Worm (Caenorhabditis elegans): Measurements from ENCODE around the gene C35B1.9.
"Not testable (repeated sequence)": the region's sequence is repeated elsewhere in the genome, so short reads cannot be mapped to it uniquely, and the experiment has no call there.

The C35B1.9 gene

ce11 chrIV:4080846-4081245, at the start of gene C35B1.9, which contains the start of gene C35B1.3:
Gene C35B1.9, minus strand, starts transcription at chrIV:4080946.
Gene C35B1.3, plus strand, starts transcription at chrIV:4081151.
- no peak for TF ChIP-seq fkh-2 (tag; optimal IDR thresholded peaks at IDR 0.05)
- TF ChIP-seq nhr-12 (tag; optimal IDR thresholded peaks at IDR 0.05) = no peak
- TF ChIP-seq elt-3 (tag; optimal IDR thresholded peaks at IDR 0.05) = no peak
- no peak for TF ChIP-seq hmg-11 (tag; optimal IDR thresholded peaks at IDR 0.05)
- TF ChIP-seq ZK546.5 (tag; optimal IDR thresholded peaks at IDR 0.05) = no peak
- no peak for TF ChIP-seq nhr-25 (tag; optimal IDR thresholded peaks at IDR 0.05)
- TF ChIP-seq ama-1 (optimal IDR thresholded peaks at IDR 0.05) = no peak
- no peak for TF ChIP-seq tbx-2 (tag; optimal IDR thresholded peaks at IDR 0.05)
- TF ChIP-seq lsy-12 (tag; optimal IDR thresholded peaks at IDR 0.05) = no peak
- no peak for TF ChIP-seq unc-62 (GFP tag; optimal IDR thresholded peaks at IDR 0.05)
- no peak for TF ChIP-seq egl-27 (tag; optimal IDR thresholded peaks at IDR 0.05)
- TF ChIP-seq nfya-1 (tag; optimal IDR thresholded peaks at IDR 0.05; ENCODE audit: insufficient read depth) = no peak
- TF ChIP-seq pqm-1 (tag; optimal IDR thresholded peaks at IDR 0.05) = no peak
- TF ChIP-seq nhr-237 (tag; optimal IDR thresholded peaks at IDR 0.05) = no peak
- no peak for TF ChIP-seq skn-1 (tag; optimal IDR thresholded peaks at IDR 0.05)
- no peak for TF ChIP-seq ztf-4 (tag; optimal IDR thresholded peaks at IDR 0.05)

- not testable (repeated sequence) for TF ChIP-seq fkh-10 (GFP tag; optimal IDR thresholded peaks at IDR 0.05); lsy-12 (tag; optimal IDR thresholded peaks at IDR 0.05); hmg-11 (tag; optimal IDR thresholded peaks at IDR 0.05)
These were observed 44.9 kb upstream of the C35B1.9 start, which contains the start of gene F49F1.7 for ce11 chrIV:4125657-4126056. Gene F49F1.7, minus strand, starts transcription at chrIV:4125757.

- TF ChIP-seq elt-2 (tag; optimal IDR thresholded peaks at IDR 0.05) (peak; percentile 69), fkh-10 (GFP tag; optimal IDR thresholded peaks at IDR 0.05) (no peak)
These were observed 42.3 kb upstream of the C35B1.9 start, which contains the start of gene mul-1 for ce11 chrIV:4123083-4123482. Gene mul-1, minus strand, starts transcription at chrIV:4123166.

- TF ChIP-seq pqm-1 (tag; optimal IDR thresholded peaks at IDR 0.05) (peak; percentile 31), skn-1 (tag; optimal IDR thresholded peaks at IDR 0.05) (no peak), egl-27 (tag; optimal IDR thresholded peaks at IDR 0.05) (no peak), zag-1 (tag; optimal IDR thresholded peaks at IDR 0.05) (no peak), jun-1 (tag; optimal IDR thresholded peaks at IDR 0.05) (no peak), elt-2 (tag; optimal IDR thresholded peaks at IDR 0.05) (peak; percentile 77)
These were observed 40.3 kb upstream of the C35B1.9 start for ce11 chrIV:4121055-4121454.

- no peak for TF ChIP-seq skn-1 (tag; optimal IDR thresholded peaks at IDR 0.05)
- peak; percentile 63 for TF ChIP-seq elt-2 (tag; optimal IDR thresholded peaks at IDR 0.05)
These were observed 39.5 kb upstream of the C35B1.9 start, which contains the start of gene F49F1.5 for ce11 chrIV:4120263-4120662. Gene F49F1.5, minus strand, starts transcription at chrIV:4120415.

ce11 chrIV:4117432-4117831, 36.7 kb upstream of the C35B1.9 start, which contains the start of gene drd-50:
Gene drd-50, plus strand, starts transcription at chrIV:4117732.
- no peak for TF ChIP-seq nfya-1 (tag; optimal IDR thresholded peaks at IDR 0.05; ENCODE audit: insufficient read depth)
- peak; percentile 65 for TF ChIP-seq elt-2 (tag; optimal IDR thresholded peaks at IDR 0.05)
- no peak for TF ChIP-seq unc-62 (GFP tag; optimal IDR thresholded peaks at IDR 0.05)

- TF ChIP-seq elt-3 (tag; optimal IDR thresholded peaks at IDR 0.05) (no peak), nhr-11 (tag; optimal IDR thresholded peaks at IDR 0.05) (no peak), nhr-76 (tag; optimal IDR thresholded peaks at IDR 0.05) (no peak), ceh-28 (tag; optimal IDR thresholded peaks at IDR 0.05) (no peak), nhr-12 (tag; optimal IDR thresholded peaks at IDR 0.05) (no peak), ceh-82 (tag; optimal IDR thresholded peaks at IDR 0.05) (no peak), ceh-16 (tag; optimal IDR thresholded peaks at IDR 0.05) (no peak), tbx-2 (tag; optimal IDR thresholded peaks at IDR 0.05) (no peak), pha-4 (tag; optimal IDR thresholded peaks at IDR 0.05) (no peak), snpc-4 (tag; optimal IDR thresholded peaks at IDR 0.05) (no peak), ztf-11 (tag; optimal IDR thresholded peaks at IDR 0.05) (no peak), nhr-77 (tag; optimal IDR thresholded peaks at IDR 0.05) (no peak), R02D3.7 (tag; optimal IDR thresholded peaks at IDR 0.05) (no peak), nhr-237 (tag; optimal IDR thresholded peaks at IDR 0.05) (no peak), unc-39 (tag; optimal IDR thresholded peaks at IDR 0.05) (no peak), hmg-11 (tag; optimal IDR thresholded peaks at IDR 0.05) (no peak), nfya-1 (tag; optimal IDR thresholded peaks at IDR 0.05; ENCODE audit: insufficient read depth) (no peak), jun-1 (tag; optimal IDR thresholded peaks at IDR 0.05) (no peak), skn-1 (tag; optimal IDR thresholded peaks at IDR 0.05) (no peak), eor-1 (tag; optimal IDR thresholded peaks at IDR 0.05) (no peak)
These were observed 34.9 kb upstream of the C35B1.9 start, which contains the start of the genes F49F1.4 and F49F1.2 for ce11 chrIV:4115634-4116033. Gene F49F1.4, minus strand, starts transcription at chrIV:4115734. Gene F49F1.2, plus strand, starts transcription at chrIV:4115943.
